Worm (Caenorhabditis elegans): ENCODE measurements around the gene C29G2.6.
"Not testable (repeated sequence)": the region's sequence is repeated elsewhere in the genome, so short reads cannot be mapped to it uniquely, and the experiment has no call there.

The C29G2.6 gene

DNA sequence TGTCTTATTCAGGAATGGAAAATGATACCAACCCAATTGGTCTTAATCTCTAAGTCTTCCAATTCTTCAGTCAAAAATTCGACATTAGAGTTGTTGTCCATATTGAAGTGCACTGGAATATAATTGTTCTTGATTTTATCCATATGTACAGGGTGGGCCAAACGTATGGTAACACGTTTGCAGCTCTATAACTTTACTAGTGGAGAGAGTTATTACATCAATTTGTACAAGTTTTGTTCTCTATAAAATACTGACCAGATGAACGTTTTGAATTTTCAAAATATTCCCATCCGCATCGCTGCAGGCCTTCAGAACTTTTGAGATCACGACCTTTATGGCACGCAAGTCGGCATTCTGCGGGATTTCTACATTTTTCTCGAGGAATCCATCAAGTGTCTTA lies 13.1 kb upstream of the C29G2.6 start, which contains the start of gene F53E10.5:
TSS of gene F53E10.5 (minus strand) at position 101 of the 400 bp plus-strand sequence.
- not testable (repeated sequence) for TF ChIP-seq nhr-23, mml-1, jun-1 (tag; optimal IDR thresholded peaks at IDR 0.05)

- TF ChIP-seq skn-1 (tag; optimal IDR thresholded peaks at IDR 0.05) = no peak
- TF ChIP-seq ama-1 (optimal IDR thresholded peaks at IDR 0.05) = no peak
- no peak for TF ChIP-seq ztf-11 (tag; optimal IDR thresholded peaks at IDR 0.05)
- no peak for TF ChIP-seq nhr-12 (tag; optimal IDR thresholded peaks at IDR 0.05)
Measured at ce11 chrV:2595720-2596119, 10.0 kb upstream of the C29G2.6 start.

DNA sequence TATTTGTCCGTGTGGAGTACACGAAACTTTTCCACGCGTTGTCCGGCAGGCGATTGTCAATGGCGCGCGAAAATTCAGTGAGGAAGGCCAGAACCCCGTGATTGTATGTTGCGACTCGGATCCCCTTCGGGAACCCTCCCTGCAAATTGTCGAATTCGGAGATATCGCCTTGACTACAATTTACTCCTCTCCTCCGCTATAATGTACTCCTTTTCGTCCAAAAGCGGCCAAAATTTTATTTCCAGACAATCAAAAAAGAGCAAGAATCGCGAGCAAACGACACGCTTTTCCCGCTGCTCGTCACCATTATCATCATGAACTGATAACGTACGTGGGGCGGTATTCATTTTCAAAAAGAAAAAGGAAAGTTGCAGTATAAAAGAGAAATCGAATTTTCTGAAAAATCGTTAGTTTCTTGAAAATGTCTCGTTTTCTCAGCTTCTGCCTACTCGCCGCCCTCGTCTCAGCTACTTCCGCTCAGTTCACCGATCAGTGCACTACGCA lies 6.5 kb upstream of the C29G2.6 start, which contains the start of gene irg-3:
TSS of gene irg-3 (plus strand) at position 419 of the 504 bp plus-strand sequence.
- peak; percentile 58 for TF ChIP-seq elt-2 (tag; optimal IDR thresholded peaks at IDR 0.05)
- TF ChIP-seq lin-15B (tag; optimal IDR thresholded peaks at IDR 0.05) = no peak

DNA sequence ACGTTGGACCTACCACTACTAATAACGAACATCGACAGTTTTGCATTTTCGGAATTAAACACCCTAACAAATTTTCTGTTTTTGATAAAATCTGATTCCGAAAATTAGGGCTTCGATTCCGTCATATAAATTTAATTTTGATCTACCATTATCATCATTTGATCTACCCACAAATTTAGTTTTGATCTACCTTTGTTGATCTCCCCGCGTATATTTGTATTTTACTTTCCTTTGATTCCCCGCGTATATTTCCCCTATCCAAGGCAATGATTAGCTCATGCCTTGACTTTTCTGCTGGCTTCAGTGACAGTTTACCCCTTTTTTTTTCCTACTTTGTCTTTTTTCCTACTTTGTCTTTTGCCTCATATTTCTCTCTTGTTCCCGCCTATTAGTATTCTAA lies 4.1 kb upstream of the C29G2.6 start:
- TF ChIP-seq nhr-67 (tag; optimal IDR thresholded peaks at IDR 0.05) = no peak
- TF ChIP-seq nhr-237 (tag; optimal IDR thresholded peaks at IDR 0.05) = no peak
- no peak for TF ChIP-seq ztf-4 (tag; optimal IDR thresholded peaks at IDR 0.05)
- no peak for TF ChIP-seq egl-5 (tag; optimal IDR thresholded peaks at IDR 0.05)
- no peak for TF ChIP-seq ceh-16 (tag; optimal IDR thresholded peaks at IDR 0.05)
- TF ChIP-seq mdl-1 (tag; optimal IDR thresholded peaks at IDR 0.05) = no peak
- TF ChIP-seq elt-1 (tag; optimal IDR thresholded peaks at IDR 0.05) = no peak
- TF ChIP-seq ama-1 (optimal IDR thresholded peaks at IDR 0.05) = no peak
- TF ChIP-seq ceh-82 (tag; optimal IDR thresholded peaks at IDR 0.05) = no peak
- no peak for TF ChIP-seq zag-1 (tag; optimal IDR thresholded peaks at IDR 0.05)
- TF ChIP-seq ceh-28 (tag; optimal IDR thresholded peaks at IDR 0.05) = no peak
- TF ChIP-seq fkh-2 (tag; optimal IDR thresholded peaks at IDR 0.05) = no peak
- TF ChIP-seq pqm-1 (tag; optimal IDR thresholded peaks at IDR 0.05) = no peak
- TF ChIP-seq nhr-25 (tag; optimal IDR thresholded peaks at IDR 0.05) = no peak
- no peak for TF ChIP-seq mml-1 (tag; optimal IDR thresholded peaks at IDR 0.05)
- no peak for TF ChIP-seq ZK546.5 (tag; optimal IDR thresholded peaks at IDR 0.05)
- TF ChIP-seq nfya-1 (tag; optimal IDR thresholded peaks at IDR 0.05; ENCODE audit: insufficient read depth) = no peak
- no peak for TF ChIP-seq nhr-12 (tag; optimal IDR thresholded peaks at IDR 0.05)
- TF ChIP-seq ztf-11 (tag; optimal IDR thresholded peaks at IDR 0.05) = no peak

DNA sequence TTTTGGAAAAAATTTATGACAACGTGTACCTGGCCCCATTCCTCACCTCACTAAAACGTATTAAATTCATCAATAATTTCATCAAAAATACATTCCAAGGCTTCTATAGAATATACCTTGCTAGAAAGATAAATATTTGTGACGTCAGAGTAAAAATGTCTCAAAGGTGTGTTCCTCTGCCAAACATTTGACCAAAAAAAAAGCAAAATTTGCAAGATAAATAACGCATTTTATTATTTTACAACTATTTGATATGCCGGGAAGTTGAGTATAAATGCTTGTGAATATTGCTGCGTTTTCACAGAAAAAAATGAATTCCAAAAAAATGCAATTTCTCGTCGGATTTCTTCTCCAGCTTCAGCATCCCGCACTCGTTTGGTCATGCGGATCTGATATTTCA lies 5.1 kb downstream of the C29G2.6 start, which contains the start of gene C29G2.3:
TSS of gene C29G2.3 (plus strand) at position 301 of the 400 bp plus-strand sequence.
- TF ChIP-seq R02D3.7 (tag; optimal IDR thresholded peaks at IDR 0.05) = no peak

- TF ChIP-seq mml-1 (tag; optimal IDR thresholded peaks at IDR 0.05) = no peak
Measured at ce11 chrV:2577603-2578002, 8.1 kb downstream of the C29G2.6 start, which contains the start of gene srt-4. TSS of gene srt-4 (plus strand) at chrV:2577903.

ce11 chrV:2575716-2576115 lies 10.0 kb downstream of the C29G2.6 start:
- TF ChIP-seq elt-1 (tag; optimal IDR thresholded peaks at IDR 0.05) (no peak), sea-2 (GFP tag; optimal IDR thresholded peaks at IDR 0.05) (no peak), mdl-1 (tag; optimal IDR thresholded peaks at IDR 0.05) (no peak), ama-1 (optimal IDR thresholded peaks at IDR 0.05) (no peak), hmg-11 (tag; optimal IDR thresholded peaks at IDR 0.05) (no peak), mml-1 (tag; optimal IDR thresholded peaks at IDR 0.05) (no peak), elt-3 (tag; optimal IDR thresholded peaks at IDR 0.05) (no peak), pqm-1 (tag; optimal IDR thresholded peaks at IDR 0.05) (no peak), nhr-67 (tag; optimal IDR thresholded peaks at IDR 0.05) (no peak), ZK546.5 (tag; optimal IDR thresholded peaks at IDR 0.05) (no peak), elt-2 (tag; optimal IDR thresholded peaks at IDR 0.05) (no peak), skn-1 (tag; optimal IDR thresholded peaks at IDR 0.05) (no peak), egl-27 (tag; optimal IDR thresholded peaks at IDR 0.05) (no peak), aly-2 (tag; optimal IDR thresholded peaks at IDR 0.05) (no peak), unc-39 (tag; optimal IDR thresholded peaks at IDR 0.05) (no peak), ceh-82 (tag; optimal IDR thresholded peaks at IDR 0.05) (no peak), daf-12 (tag; optimal IDR thresholded peaks at IDR 0.05) (no peak), fkh-10 (GFP tag; optimal IDR thresholded peaks at IDR 0.05) (no peak), nhr-28 (tag; optimal IDR thresholded peaks at IDR 0.05) (no peak), nhr-23 (tag; optimal IDR thresholded peaks at IDR 0.05) (no peak)

Measured in whole organism, L3 larva.